Fruit fly (Drosophila melanogaster) whole organism, prepupa: ENCODE results near the gene CG15891.

Experiments
- Blimp-1 ChIP-seq: fragments of 200-800 bp; sonication (Bioruptor generic); optimal IDR thresholded peaks from 3 replicates; lab custom pipeline; 2017; ENCODE audit warnings: missing biosample characterization, missing genetic modification characterization, mild to moderate bottlenecking, moderate library complexity, missing genetic modification reagents
- CG10631 ChIP-seq: fragments of 200-800 bp; sonication (Bioruptor generic); optimal IDR thresholded peaks from 2 replicates; lab custom pipeline; 2016; ENCODE audit warnings: missing biosample characterization, missing genetic modification characterization
- CG10669 ChIP-seq: fragments of 200-800 bp; sonication (Bioruptor generic); optimal IDR thresholded peaks from 3 replicates; lab custom pipeline; 2018; ENCODE audit warnings: missing biosample characterization, mild to moderate bottlenecking, missing genetic modification characterization, moderate library complexity
- CG11294 ChIP-seq: fragments of 200-800 bp; sonication (Bioruptor generic); IDR thresholded peaks from 2 replicates; pipeline ENCODE4 v1.3.6; 2022; ENCODE audit warnings: missing biosample characterization, missing genetic modification characterization
- CG11902 ChIP-seq: fragments of 200-800 bp; sonication (Bioruptor generic); optimal IDR thresholded peaks from 3 replicates; lab custom pipeline; 2016; ENCODE audit warnings: missing biosample characterization, missing genetic modification characterization
- CG16779 ChIP-seq: fragments of 200-800 bp; sonication (Bioruptor generic); optimal IDR thresholded peaks from 3 replicates; lab custom pipeline; 2017; ENCODE audit warnings: missing biosample characterization, mild to moderate bottlenecking, missing genetic modification characterization
- CG3032 ChIP-seq: fragments of 200-800 bp; optimal IDR thresholded peaks from 2 replicates; lab custom pipeline; 2019; ENCODE audit warnings: missing biosample characterization, mild to moderate bottlenecking, missing genetic modification characterization, moderate library complexity
- CG31627 ChIP-seq: fragments of 200-800 bp; sonication (Bioruptor generic); optimal IDR thresholded peaks from 3 replicates; lab custom pipeline; 2016; ENCODE audit warnings: missing biosample characterization, missing genetic modification characterization
- CG32006 ChIP-seq: fragments of 200-800 bp; sonication (Bioruptor generic); optimal IDR thresholded peaks from 3 replicates; lab custom pipeline; 2017; ENCODE audit warnings: missing biosample characterization, mild to moderate bottlenecking, missing genetic modification characterization
- CG34406 ChIP-seq: fragments of 200-800 bp; sonication (Bioruptor generic); optimal IDR thresholded peaks from 3 replicates; lab custom pipeline; 2016; ENCODE audit warnings: missing biosample characterization, missing genetic modification characterization
- CG3919 ChIP-seq: fragments of 200-800 bp; sonication (Bioruptor generic); optimal IDR thresholded peaks from 3 replicates; lab custom pipeline; 2016; ENCODE audit warnings: missing biosample characterization, missing genetic modification characterization
- CG4318 ChIP-seq: fragments of 200-800 bp; sonication (Bioruptor generic); optimal IDR thresholded peaks from 3 replicates; lab custom pipeline; 2017; ENCODE audit warnings: missing biosample characterization, mild to moderate bottlenecking, missing genetic modification characterization
- CG6163 ChIP-seq: fragments of 200-800 bp; sonication (Bioruptor generic); IDR thresholded peaks from 3 replicates; pipeline ENCODE4 v1.3.6; 2022; ENCODE audit warnings: missing biosample characterization, missing genetic modification characterization
- CG6276 ChIP-seq: fragments of 200-800 bp; sonication (Bioruptor generic); optimal IDR thresholded peaks from 2 replicates; lab custom pipeline; 2017; ENCODE audit warnings: missing biosample characterization, mild to moderate bottlenecking, missing genetic modification characterization
- CG6792 ChIP-seq: fragments of 200-800 bp; sonication (Bioruptor generic); optimal IDR thresholded peaks from 3 replicates; lab custom pipeline; 2016; ENCODE audit warnings: missing biosample characterization, missing genetic modification characterization
- CG6808 ChIP-seq: fragments of 200-800 bp; sonication (Bioruptor generic); optimal IDR thresholded peaks from 3 replicates; lab custom pipeline; 2017; ENCODE audit warnings: missing biosample characterization, missing genetic modification characterization, mild to moderate bottlenecking, moderate library complexity, missing genetic modification reagents
- CG6854 ChIP-seq: fragments of 200-800 bp; sonication (Bioruptor generic); optimal IDR thresholded peaks from 2 replicates; lab custom pipeline; 2017; ENCODE audit warnings: missing biosample characterization, mild to moderate bottlenecking, missing genetic modification characterization
- CG8119 ChIP-seq: fragments of 200-800 bp; sonication (Bioruptor generic); IDR thresholded peaks from 3 replicates; pipeline ENCODE4 v1.3.6; 2022; ENCODE audit warnings: missing biosample characterization, missing genetic modification characterization
- CG8632 ChIP-seq: fragments of 200-800 bp; sonication (Bioruptor generic); optimal IDR thresholded peaks from 3 replicates; lab custom pipeline; 2016; ENCODE audit warnings: missing biosample characterization, missing genetic modification characterization
- CG9139 ChIP-seq: fragments of 200-800 bp; sonication (Bioruptor generic); optimal IDR thresholded peaks from 3 replicates; lab custom pipeline; 2017; ENCODE audit warnings: missing biosample characterization, mild to moderate bottlenecking, missing genetic modification characterization
- Eip93F ChIP-seq: fragments of 200-800 bp; sonication (Bioruptor generic); optimal IDR thresholded peaks from 2 replicates; lab custom pipeline; 2016; ENCODE audit warnings: missing biosample characterization, mild to moderate bottlenecking, missing genetic modification characterization
- Ets21C ChIP-seq: fragments of 200-800 bp; sonication (Bioruptor generic); optimal IDR thresholded peaks from 3 replicates; lab custom pipeline; 2016; ENCODE audit warnings: missing biosample characterization, missing genetic modification characterization
- Ets96B ChIP-seq: fragments of 200-800 bp; optimal IDR thresholded peaks from 2 replicates; lab custom pipeline; 2019; ENCODE audit warnings: missing biosample characterization, mild to moderate bottlenecking, missing genetic modification characterization, moderate library complexity
- Gug ChIP-seq: fragments of 200-800 bp; sonication (Bioruptor generic); IDR thresholded peaks from 2 replicates; pipeline ENCODE4 v1.3.6; 2022; ENCODE audit warnings: missing biosample characterization, missing genetic modification characterization
- Hr39 ChIP-seq: fragments of 200-800 bp; sonication (Bioruptor generic); optimal IDR thresholded peaks from 2 replicates; lab custom pipeline; 2016; ENCODE audit warnings: missing biosample characterization, missing genetic modification characterization
- Hr4 ChIP-seq: fragments of 200-800 bp; sonication (Bioruptor generic); optimal IDR thresholded peaks from 3 replicates; lab custom pipeline; 2016; ENCODE audit warnings: missing biosample characterization, missing genetic modification characterization
- OdsH ChIP-seq: fragments of 200-800 bp; sonication (Bioruptor generic); optimal IDR thresholded peaks from 3 replicates; lab custom pipeline; 2016; ENCODE audit warnings: missing biosample characterization, missing genetic modification characterization
- Sox102F ChIP-seq: fragments of 200-800 bp; sonication (Bioruptor generic); optimal IDR thresholded peaks from 2 replicates; lab custom pipeline; 2016; ENCODE audit warnings: missing biosample characterization, mild to moderate bottlenecking, missing genetic modification characterization
- Sox14 ChIP-seq: fragments of 200-800 bp; sonication (Bioruptor generic); optimal IDR thresholded peaks from 3 replicates; lab custom pipeline; 2016; ENCODE audit warnings: missing biosample characterization, missing genetic modification characterization
- Sox15 ChIP-seq: fragments of 200-800 bp; sonication (Bioruptor generic); optimal IDR thresholded peaks from 3 replicates; lab custom pipeline; 2016; ENCODE audit warnings: missing biosample characterization, missing genetic modification characterization
- achi ChIP-seq: fragments of 200-800 bp; sonication (Bioruptor generic); optimal IDR thresholded peaks from 3 replicates; lab custom pipeline; 2016; ENCODE audit warnings: missing biosample characterization, missing genetic modification characterization
- acj6 ChIP-seq: fragments of 200-800 bp; sonication (Bioruptor generic); optimal IDR thresholded peaks from 3 replicates; lab custom pipeline; 2016; ENCODE audit warnings: missing biosample characterization, missing genetic modification characterization
- cyc ChIP-seq: fragments of 200-800 bp; sonication (Bioruptor generic); optimal IDR thresholded peaks from 3 replicates; lab custom pipeline; 2016; ENCODE audit warnings: missing biosample characterization, missing genetic modification characterization
- dac ChIP-seq: fragments of 200-800 bp; sonication (Bioruptor generic); optimal IDR thresholded peaks from 2 replicates; lab custom pipeline; 2017; ENCODE audit warnings: missing biosample characterization, mild to moderate bottlenecking, missing genetic modification characterization
- dsx ChIP-seq: fragments of 200-800 bp; optimal IDR thresholded peaks from 3 replicates; lab custom pipeline; 2019; ENCODE audit warnings: missing biosample characterization, mild to moderate bottlenecking, missing genetic modification characterization, moderate library complexity; ENCODE audit not compliant: poor library complexity, severe bottlenecking
- eg ChIP-seq: fragments of 200-800 bp; sonication (Bioruptor generic); IDR thresholded peaks from 3 replicates; pipeline ENCODE4 v1.3.6; 2022; ENCODE audit warnings: missing biosample characterization, missing genetic modification characterization
- fd59A ChIP-seq: fragments of 200-800 bp; sonication (Bioruptor generic); optimal IDR thresholded peaks from 2 replicates; lab custom pipeline; 2017; ENCODE audit warnings: missing biosample characterization, mild to moderate bottlenecking, missing genetic modification characterization, missing genetic modification reagents
- fkh ChIP-seq: fragments of 200-800 bp; sonication (Bioruptor generic); optimal IDR thresholded peaks from 3 replicates; lab custom pipeline; 2017; ENCODE audit warnings: missing biosample characterization, mild to moderate bottlenecking, missing genetic modification characterization, moderate library complexity
- lz ChIP-seq: fragments of 200-800 bp; sonication (Bioruptor generic); optimal IDR thresholded peaks from 3 replicates; lab custom pipeline; 2016; ENCODE audit warnings: missing biosample characterization, missing genetic modification characterization
- net ChIP-seq: fragments of 200-800 bp; sonication (Bioruptor generic); optimal IDR thresholded peaks from 3 replicates; lab custom pipeline; 2016; ENCODE audit warnings: missing biosample characterization, missing genetic modification characterization
- pdm3 ChIP-seq: fragments of 200-800 bp; sonication (Bioruptor generic); optimal IDR thresholded peaks from 3 replicates; lab custom pipeline; 2016; ENCODE audit warnings: missing biosample characterization, missing genetic modification characterization
- salr ChIP-seq, 2 experiments: fragments of 200-800 bp; sonication (Bioruptor generic); optimal IDR thresholded peaks; 3 replicates each; lab custom pipeline; 2016 to 2018; ENCODE audit warnings: missing biosample characterization in 2 of 2, missing genetic modification characterization in 2 of 2, mild to moderate bottlenecking in 1 of 2
- spab ChIP-seq: fragments of 200-800 bp; sonication (Bioruptor generic); optimal IDR thresholded peaks from 2 replicates; lab custom pipeline; 2017; ENCODE audit warnings: missing biosample characterization, mild to moderate bottlenecking, missing genetic modification characterization, missing genetic modification reagents
- svp ChIP-seq: fragments of 200-800 bp; sonication (Bioruptor generic); peaks from one replicate; lab custom pipeline; 2016; ENCODE audit warnings: missing biosample characterization, missing genetic modification characterization
- topi ChIP-seq: fragments of 200-800 bp; sonication (Bioruptor generic); optimal IDR thresholded peaks from 3 replicates; lab custom pipeline; 2016; ENCODE audit warnings: missing biosample characterization, missing genetic modification characterization
- vri ChIP-seq: fragments of 200-800 bp; sonication (Bioruptor generic); optimal IDR thresholded peaks from 3 replicates; lab custom pipeline; 2016; ENCODE audit warnings: missing biosample characterization, mild to moderate bottlenecking, missing genetic modification characterization

Gene CG15891

dm6 chrX:6339970-6340548 is 44.9 kb upstream of the CG15891 start (continued):
- TF ChIP-seq CG4318 (peak; percentile 42), Gug (GFP tag; lab: Robert Waterston, UW) (peak; percentile 73), eg (GFP tag; lab: Robert Waterston, UW) (peak; percentile 83), fd59A (GFP tag; lab: Kevin White, UChicago) (peak; percentile 75), CG8632 (GFP tag; lab: Kevin White, UChicago) (peak; percentile 14), Sox15 (no peak), Hr39 (no peak), Blimp-1 (GFP tag; lab: Kevin White, UChicago) (peak; percentile 81), CG11902 (GFP tag; lab: Kevin White, UChicago) (no peak), CG31627 (GFP tag; lab: Kevin White, UChicago) (no peak), Ets96B (tag; lab: Kevin White, UChicago) (peak; percentile 87), svp (peak; percentile 82), CG3919 (peak; percentile 45), CG3032 (tag; lab: Kevin White, UChicago) (peak; percentile 85), CG6854 (GFP tag; lab: Kevin White, UChicago) (no peak)

DNA sequence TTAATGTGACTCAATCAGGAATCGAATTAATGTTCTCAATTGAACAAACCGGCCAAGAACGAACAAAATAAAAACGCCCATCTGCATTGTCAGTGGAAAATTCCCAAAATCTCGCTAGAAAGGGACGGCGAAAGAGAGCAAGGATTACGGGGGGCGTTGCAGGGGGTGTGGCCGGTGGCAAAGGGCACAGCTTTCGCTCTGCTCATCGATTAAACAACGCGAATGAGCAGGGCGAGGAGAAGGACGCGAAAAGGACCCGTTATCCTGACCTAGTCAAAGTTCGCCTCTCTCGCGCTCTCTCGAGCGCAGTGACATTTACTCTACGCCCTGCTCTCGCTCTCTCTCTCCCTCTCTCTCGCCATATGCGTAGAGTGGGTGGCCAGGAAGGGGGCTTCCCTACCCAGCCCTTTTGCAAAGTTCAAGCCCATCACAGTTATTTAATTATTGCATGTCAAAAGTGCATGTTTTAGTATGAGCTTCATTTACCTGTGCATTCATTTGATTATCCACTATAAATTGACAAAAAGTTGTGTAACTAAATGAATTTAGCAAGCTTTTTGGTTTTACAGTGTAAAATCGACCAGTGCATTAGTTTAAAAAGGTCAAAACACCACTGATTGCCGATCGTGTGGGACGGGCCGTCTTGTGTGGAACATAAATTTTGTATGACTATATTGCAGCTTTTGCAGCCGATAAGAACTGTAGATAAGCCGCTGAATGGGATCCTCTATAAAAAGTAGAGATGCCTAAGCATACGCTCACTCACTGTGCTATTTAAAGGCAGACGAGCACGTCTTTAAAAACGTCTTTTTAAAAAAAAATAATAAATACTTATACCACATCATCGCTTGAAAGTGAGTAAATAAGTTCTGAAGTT is 43.8 kb upstream of the CG15891 start:
- TF ChIP-seq Ets21C (GFP tag; lab: Kevin White, UChicago) (peak; percentile 51), CG11294 (GFP tag; lab: Robert Waterston, UW) (peak; percentile 56), Eip93F (GFP tag; lab: Kevin White, UChicago) (no peak), dac (GFP tag; lab: Kevin White, UChicago) (no peak), Hr4 (GFP tag; lab: Kevin White, UChicago) (peak; percentile 63), CG32006 (GFP tag; lab: Kevin White, UChicago) (peak; percentile 79), CG16779 (tag; lab: Kevin White, UChicago) (peak; percentile 34), fkh (no peak), topi (peak; percentile 61), acj6 (GFP tag; lab: Kevin White, UChicago) (peak; percentile 55), vri (GFP tag; lab: Kevin White, UChicago) (peak; percentile 9), Sox102F (GFP tag; lab: Kevin White, UChicago) (peak; percentile 47), CG6276 (GFP tag; lab: Kevin White, UChicago) (peak; percentile 26), CG6854 (GFP tag; lab: Kevin White, UChicago) (no peak), svp (peak; percentile 96), Gug (GFP tag; lab: Robert Waterston, UW) (peak; percentile 33; the same call in 1 of the 2 replicates), CG6808 (GFP tag; lab: Kevin White, UChicago) (peak; percentile 70), CG34406 (peak; percentile 55), CG10631 (GFP tag; lab: Kevin White, UChicago) (peak; percentile 66), lz (GFP tag; lab: Kevin White, UChicago) (peak; percentile 60), cyc (GFP tag; lab: Kevin White, UChicago) (peak; percentile 48), Sox15 (peak; percentile 40), salr (GFP tag; optimal IDR thresholded peaks at IDR 0.05; lab: Kevin White, UChicago) (peak; percentile 20 to 46), OdsH (GFP tag; lab: Kevin White, UChicago) (peak; percentile 54), Ets96B (tag; lab: Kevin White, UChicago) (peak; percentile 50), achi (GFP tag; lab: Kevin White, UChicago) (peak; percentile 48), CG8119 (GFP tag; lab: Robert Waterston, UW) (peak; percentile 47; the same call in 2 of the 3 replicates), pdm3 (GFP tag; lab: Kevin White, UChicago) (peak; percentile 64), CG10669 (GFP tag; lab: Kevin White, UChicago) (peak; percentile 63), eg (GFP tag; lab: Robert Waterston, UW) (peak; percentile 38; the same call in 1 of the 3 replicates), CG6792 (GFP tag; lab: Kevin White, UChicago) (peak; percentile 48), Sox14 (peak; percentile 79), CG9139 (GFP tag; lab: Kevin White, UChicago) (no peak), Blimp-1 (GFP tag; lab: Kevin White, UChicago) (no peak), spab (GFP tag; lab: Kevin White, UChicago) (peak; percentile 35), dsx (GFP tag; lab: Kevin White, UChicago) (peak; percentile 27), CG11902 (GFP tag; lab: Kevin White, UChicago) (no peak), CG6163 (GFP tag; lab: Robert Waterston, UW) (peak; percentile 63), net (GFP tag; lab: Kevin White, UChicago) (peak; percentile 58)
